Fruit fly (Drosophila melanogaster): Measurements from ENCODE around the gene mthl2.

DNA sequence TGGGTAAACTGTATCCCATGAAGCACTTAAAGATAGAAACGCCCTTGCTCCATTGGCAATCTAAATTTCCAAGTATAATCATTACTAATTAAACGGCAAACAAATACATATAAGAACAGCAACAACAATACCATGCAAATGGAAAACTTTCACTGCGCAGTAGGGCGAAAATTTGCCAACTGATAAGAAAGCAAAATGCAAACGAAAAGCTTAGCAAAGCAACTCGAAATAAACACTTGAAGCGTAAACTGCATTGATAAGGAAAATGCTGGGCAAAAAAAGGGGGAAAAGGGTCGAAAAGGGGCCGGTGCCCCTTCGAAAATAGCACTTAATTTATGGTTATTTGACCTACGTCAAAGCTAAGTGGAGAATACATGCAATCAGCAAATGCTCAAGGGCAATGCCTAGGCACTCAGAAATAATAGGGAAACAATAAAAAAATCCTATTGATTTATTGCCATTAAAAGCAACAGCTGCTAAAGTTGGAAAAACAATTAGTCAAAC lies 34.0 kb downstream of the mthl2 start:
- TF ChIP-seq ttk (optimal IDR thresholded peaks at IDR 0.05) (no peak), Sin3A (optimal IDR thresholded peaks at IDR 0.05) (no peak), psq (optimal IDR thresholded peaks at IDR 0.05) (no peak), h (optimal IDR thresholded peaks at IDR 0.05) (no peak)

Data from Kc167 (cell line).